Worm (Caenorhabditis elegans) whole organism, early embryonic: Measurements from ENCODE around the gene F35E8.10.

ENCODE experiments used
- F13C5.2 ChIP-seq: sonication (generic microtip); optimal IDR thresholded peaks from 2 replicates; lab custom pipeline; 2017; ENCODE audit warnings: mild to moderate bottlenecking, missing genetic modification characterization, inconsistent platforms, missing compliant biosample characterization
- ama-1 ChIP-seq: fragments of 150-350 bp; optimal IDR thresholded peaks from 2 replicates; lab custom pipeline; 2014
- ets-7 ChIP-seq: sonication (generic microtip); optimal IDR thresholded peaks from 2 replicates; lab custom pipeline; 2016; ENCODE audit warnings: missing genotype, missing genetic modification characterization, missing compliant biosample characterization
- flt-1 ChIP-seq: fragments of 200-800 bp; sonication (Bioruptor generic); IDR thresholded peaks from 2 replicates; pipeline ENCODE4 v1.3.6; 2022; ENCODE audit warnings: missing genetic modification characterization, missing compliant biosample characterization

DNA sequence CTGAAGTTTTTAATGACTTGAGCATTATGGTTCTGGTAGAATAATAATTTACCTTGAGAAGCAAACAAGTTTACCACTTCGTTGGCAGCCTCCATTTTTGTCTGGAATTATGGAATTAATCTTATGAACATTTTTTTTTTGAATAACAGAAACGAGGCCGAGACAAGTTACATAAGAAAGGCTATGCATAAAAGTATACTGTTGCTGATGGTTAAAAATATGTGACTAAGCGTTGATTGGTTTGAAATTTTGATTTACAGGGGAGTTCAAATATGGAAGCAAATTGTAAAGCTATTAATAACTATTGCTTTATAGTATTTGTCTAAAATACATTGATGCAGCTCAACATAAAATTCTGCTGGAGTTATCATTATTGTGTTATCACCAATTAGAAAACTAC is 31.4 kb downstream of the F35E8.10 start, which contains the start of gene cgt-1:
- TF ChIP-seq ama-1 (lab: Kevin White, UChicago) (no peak), flt-1 (GFP tag; lab: Robert Waterston, UW) (no peak), F13C5.2 (tag; lab: Kevin White, UChicago) (no peak), ets-7 (tag; lab: Kevin White, UChicago) (no peak)
